Worm (Caenorhabditis elegans) whole organism, late embryonic: Measurements from ENCODE around the gene pcp-1.

Source experiments
- T23F11.4 ChIP-seq: fragments of 200-800 bp; sonication (Bioruptor generic); optimal IDR thresholded peaks from 2 replicates; lab custom pipeline; 2018; ENCODE audit warnings: mild to moderate bottlenecking, missing genetic modification characterization, missing compliant biosample characterization
- ama-1 ChIP-seq: fragments of 150-350 bp; optimal IDR thresholded peaks from 2 replicates; lab custom pipeline; 2014
- ceh-14 ChIP-seq: sonication (generic microtip); optimal IDR thresholded peaks from 2 replicates; lab custom pipeline; 2016; ENCODE audit warnings: missing genotype, missing genetic modification characterization, missing compliant biosample characterization
- nhr-11 ChIP-seq: fragments of 150-350 bp; optimal IDR thresholded peaks from 2 replicates; lab custom pipeline; 2014; ENCODE audit warnings: missing biosample characterization, missing genetic modification characterization
- npax-4 ChIP-seq: sonication (generic microtip); optimal IDR thresholded peaks from 2 replicates; lab custom pipeline; 2016; ENCODE audit warnings: missing genetic modification characterization, missing compliant biosample characterization
- pat-9 ChIP-seq: fragments of 200-800 bp; sonication (Bioruptor generic); optimal IDR thresholded peaks from 2 replicates; lab custom pipeline; 2018; ENCODE audit warnings: mild to moderate bottlenecking, missing genetic modification characterization, moderate library complexity, missing compliant biosample characterization
- pha-4 ChIP-seq: fragments of 150-350 bp; optimal IDR thresholded peaks from 2 replicates; lab custom pipeline; 2018; ENCODE audit warnings: missing biosample characterization, missing genetic modification reagents, missing genetic modification characterization
- sox-4 ChIP-seq: sonication (generic microtip); optimal IDR thresholded peaks from 2 replicates; lab custom pipeline; 2017; ENCODE audit warnings: mild to moderate bottlenecking, missing genetic modification characterization, inconsistent platforms, missing compliant biosample characterization
- tbx-7 ChIP-seq: sonication (generic microtip); optimal IDR thresholded peaks from 2 replicates; lab custom pipeline; 2016; ENCODE audit warnings: missing genotype, missing genetic modification characterization, missing compliant biosample characterization
- zip-5 ChIP-seq: sonication (generic microtip); optimal IDR thresholded peaks from 2 replicates; lab custom pipeline; 2016; ENCODE audit warnings: missing genetic modification characterization, missing compliant biosample characterization
- ztf-16 ChIP-seq: sonication (generic microtip); optimal IDR thresholded peaks from 2 replicates; lab custom pipeline; 2017; ENCODE audit warnings: missing genetic modification characterization, missing compliant biosample characterization

DNA sequence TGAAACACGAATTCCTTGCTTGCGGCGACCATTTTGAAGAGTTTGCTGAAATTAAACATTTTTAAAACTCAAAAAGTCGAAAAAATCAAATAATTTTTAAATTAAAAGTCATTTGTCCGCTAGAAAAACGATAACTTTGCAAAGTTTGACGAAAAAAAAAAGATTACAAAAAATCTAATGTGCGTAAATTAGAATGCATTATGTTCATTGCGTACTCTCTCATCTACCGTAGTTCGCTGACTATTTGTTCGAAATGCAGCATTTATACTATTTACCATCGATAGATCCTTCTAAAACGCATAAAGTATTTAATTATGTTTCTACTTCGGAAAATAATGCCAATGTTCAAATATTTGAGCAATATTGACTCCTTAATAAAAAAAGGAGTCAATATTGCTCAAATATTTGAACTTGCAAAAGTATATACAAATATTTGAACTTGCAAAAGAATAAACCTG is 17.3 kb downstream of the pcp-1 start, which contains the start of gene bath-15:
- TF ChIP-seq npax-4 (tag; lab: Kevin White, UChicago) (no peak), sox-4 (tag; lab: Kevin White, UChicago) (no peak), pat-9 (tag; lab: Kevin White, UChicago) (no peak), tbx-7 (tag; lab: Kevin White, UChicago) (no peak), nhr-11 (tag; lab: Kevin White, UChicago) (no peak), ztf-16 (tag; lab: Kevin White, UChicago) (no peak), zip-5 (tag; lab: Kevin White, UChicago) (no peak), ceh-14 (tag; lab: Kevin White, UChicago) (no peak), ama-1 (lab: Kevin White, UChicago) (no peak), T23F11.4 (GFP tag; lab: Kevin White, UChicago) (no peak), pha-4 (tag; lab: Kevin White, UChicago) (no peak)
